Worm (Caenorhabditis elegans) whole organism, mixed stage, embryonic: Measurements from ENCODE around the gene znf-622.

ENCODE experiments used
- M03D4.4 ChIP-seq: sonication (generic microtip); optimal IDR thresholded peaks from 2 replicates; lab custom pipeline; 2017; ENCODE audit warnings: mild to moderate bottlenecking, missing genetic modification characterization, missing compliant biosample characterization
- bed-3 ChIP-seq: fragments of 200-800 bp; sonication (Bioruptor generic); optimal IDR thresholded peaks from 3 replicates; lab custom pipeline; 2018; ENCODE audit warnings: mild to moderate bottlenecking, missing genetic modification characterization, moderate library complexity, missing compliant biosample characterization
- blmp-1 ChIP-seq: fragments of 150-350 bp; optimal IDR thresholded peaks from 2 replicates; lab custom pipeline; 2014; ENCODE audit warnings: missing biosample characterization, missing genetic modification characterization
- ceh-39 ChIP-seq: fragments of 150-350 bp; optimal IDR thresholded peaks from 2 replicates; lab custom pipeline; 2014; ENCODE audit warnings: missing biosample characterization, missing genetic modification characterization
- ceh-43 ChIP-seq: fragments of 200-800 bp; sonication (Bioruptor generic); optimal IDR thresholded peaks from 2 replicates; lab custom pipeline; 2018; ENCODE audit warnings: mild to moderate bottlenecking, missing genetic modification characterization, moderate library complexity, missing compliant biosample characterization
- ces-1 ChIP-seq: fragments of 150-350 bp; optimal IDR thresholded peaks from 2 replicates; lab custom pipeline; 2014; ENCODE audit warnings: missing biosample characterization, missing genetic modification reagents, missing genetic modification characterization
- cnd-1 ChIP-seq: fragments of 200-800 bp; sonication (Bioruptor generic); optimal IDR thresholded peaks from 2 replicates; lab custom pipeline; 2018; ENCODE audit warnings: mild to moderate bottlenecking, missing genetic modification characterization, missing compliant biosample characterization
- drap-1 ChIP-seq: fragments of 200-800 bp; sonication (Bioruptor generic); optimal IDR thresholded peaks from 3 replicates; lab custom pipeline; 2018; ENCODE audit warnings: mild to moderate bottlenecking, missing genetic modification characterization, missing compliant biosample characterization
- elt-1 ChIP-seq: sonication (generic microtip); optimal IDR thresholded peaks from 2 replicates; lab custom pipeline; 2017; ENCODE audit warnings: missing genetic modification characterization, mild to moderate bottlenecking, missing compliant biosample characterization, antibody characterized with exemption, moderate library complexity, borderline replicate concordance; ENCODE audit not compliant: insufficient read depth
- elt-3 ChIP-seq: fragments of 150-350 bp; optimal IDR thresholded peaks from 2 replicates; lab custom pipeline; 2014; ENCODE audit warnings: missing biosample characterization, missing genetic modification characterization
- flh-1 ChIP-seq: fragments of 200-800 bp; sonication (Bioruptor generic); optimal IDR thresholded peaks from 2 replicates; lab custom pipeline; 2018; ENCODE audit warnings: mild to moderate bottlenecking, missing genetic modification characterization, moderate library complexity, missing compliant biosample characterization
- hlh-1 ChIP-seq: fragments of 150-350 bp; optimal IDR thresholded peaks from 2 replicates; lab custom pipeline; 2014; ENCODE audit warnings: missing biosample characterization, missing genetic modification reagents, missing genetic modification characterization
- lin-13 ChIP-seq: fragments of 150-350 bp; optimal IDR thresholded peaks from 2 replicates; lab custom pipeline; 2014; ENCODE audit warnings: missing biosample characterization, missing genetic modification characterization
- lin-32 ChIP-seq: fragments of 200-800 bp; sonication (Bioruptor generic); optimal IDR thresholded peaks from 2 replicates; lab custom pipeline; 2018; ENCODE audit warnings: mild to moderate bottlenecking, missing genetic modification characterization, missing compliant biosample characterization
- lsy-2 ChIP-seq: fragments of 150-350 bp; optimal IDR thresholded peaks from 2 replicates; lab custom pipeline; 2014; ENCODE audit warnings: missing biosample characterization, missing genetic modification characterization
- mab-5 ChIP-seq: fragments of 150-350 bp; optimal IDR thresholded peaks from 2 replicates; lab custom pipeline; 2014; ENCODE audit warnings: missing biosample characterization, missing genetic modification characterization
- mep-1 ChIP-seq: fragments of 150-350 bp; optimal IDR thresholded peaks from 2 replicates; lab custom pipeline; 2017; ENCODE audit warnings: missing biosample characterization, missing genetic modification reagents, missing genetic modification characterization, inconsistent platforms
- nhr-12 ChIP-seq: fragments of 150-350 bp; optimal IDR thresholded peaks from 2 replicates; lab custom pipeline; 2014; ENCODE audit warnings: missing biosample characterization, missing genetic modification characterization
- nhr-2 ChIP-seq: fragments of 150-350 bp; optimal IDR thresholded peaks from 2 replicates; lab custom pipeline; 2014; ENCODE audit warnings: missing biosample characterization, missing genetic modification characterization
- nhr-237 ChIP-seq: fragments of 150-350 bp; optimal IDR thresholded peaks from 2 replicates; lab custom pipeline; 2014; ENCODE audit warnings: missing biosample characterization, missing genetic modification characterization
- nhr-28 ChIP-seq: fragments of 150-350 bp; optimal IDR thresholded peaks from 2 replicates; lab custom pipeline; 2014; ENCODE audit warnings: missing biosample characterization, missing genetic modification characterization
- nhr-76 ChIP-seq: sonication (generic microtip); optimal IDR thresholded peaks from 2 replicates; lab custom pipeline; 2017; ENCODE audit warnings: missing biosample characterization, missing genetic modification characterization
- pha-4 ChIP-seq: fragments of 150-350 bp; optimal IDR thresholded peaks from 2 replicates; lab custom pipeline; 2018; ENCODE audit warnings: missing biosample characterization, missing genetic modification reagents, missing genetic modification characterization
- sem-2 ChIP-seq: fragments of 200-800 bp; sonication (Bioruptor generic); optimal IDR thresholded peaks from 2 replicates; lab custom pipeline; 2018; ENCODE audit warnings: mild to moderate bottlenecking, missing genetic modification characterization, missing compliant biosample characterization
- snpc-4 ChIP-seq: fragments of 150-350 bp; optimal IDR thresholded peaks from 2 replicates; lab custom pipeline; 2014; ENCODE audit warnings: missing biosample characterization, missing genetic modification characterization
- sptf-1 ChIP-seq: sonication (generic microtip); optimal IDR thresholded peaks from 2 replicates; lab custom pipeline; 2017; ENCODE audit warnings: mild to moderate bottlenecking, missing genetic modification characterization, moderate library complexity, missing compliant biosample characterization
- unc-120 ChIP-seq: sonication (generic microtip); optimal IDR thresholded peaks from 2 replicates; lab custom pipeline; 2017; ENCODE audit warnings: missing genetic modification characterization, missing compliant biosample characterization; ENCODE audit not compliant: poor library complexity, severe bottlenecking
- unc-39 ChIP-seq: fragments of 150-350 bp; optimal IDR thresholded peaks from 2 replicates; lab custom pipeline; 2014; ENCODE audit warnings: missing biosample characterization, missing genetic modification characterization
- unc-62 ChIP-seq: fragments of 150-350 bp; optimal IDR thresholded peaks from 2 replicates; lab custom pipeline; 2014; ENCODE audit warnings: missing biosample characterization, missing genetic modification reagents, missing genetic modification characterization
- zip-8 ChIP-seq: fragments of 150-350 bp; optimal IDR thresholded peaks from 2 replicates; lab custom pipeline; 2014; ENCODE audit warnings: missing biosample characterization, missing genetic modification characterization
- ztf-11 ChIP-seq: fragments of 150-350 bp; optimal IDR thresholded peaks from 2 replicates; lab custom pipeline; 2014; ENCODE audit warnings: missing biosample characterization, missing genetic modification characterization

Gene znf-622

ce11 chrIII:6395706-6396232 is 14.3 kb downstream of the znf-622 start, which contains the start of gene oatr-1:
oatr-1 (minus strand) TSS chrIII:6396182.
- TF ChIP-seq nhr-12, result no peak
- no peak for TF ChIP-seq elt-3
- TF ChIP-seq sem-2, result no peak
- TF ChIP-seq mep-1 (tag; lab: Kevin White, UChicago), result no peak
- TF ChIP-seq lin-32 (GFP tag; lab: Kevin White, UChicago), result no peak
- TF ChIP-seq blmp-1 (tag; lab: Kevin White, UChicago), result no peak
- no peak for TF ChIP-seq ceh-39 (tag; lab: Kevin White, UChicago)
- no peak for TF ChIP-seq nhr-76
- no peak for TF ChIP-seq ztf-11 (tag; lab: Kevin White, UChicago)
- TF ChIP-seq nhr-237 (tag; lab: Kevin White, UChicago), result no peak
- TF ChIP-seq zip-8 (tag; lab: Kevin White, UChicago), result no peak
- TF ChIP-seq mab-5, result no peak
- no peak for TF ChIP-seq drap-1
- TF ChIP-seq, all 35 proteins: peak for 0

DNA sequence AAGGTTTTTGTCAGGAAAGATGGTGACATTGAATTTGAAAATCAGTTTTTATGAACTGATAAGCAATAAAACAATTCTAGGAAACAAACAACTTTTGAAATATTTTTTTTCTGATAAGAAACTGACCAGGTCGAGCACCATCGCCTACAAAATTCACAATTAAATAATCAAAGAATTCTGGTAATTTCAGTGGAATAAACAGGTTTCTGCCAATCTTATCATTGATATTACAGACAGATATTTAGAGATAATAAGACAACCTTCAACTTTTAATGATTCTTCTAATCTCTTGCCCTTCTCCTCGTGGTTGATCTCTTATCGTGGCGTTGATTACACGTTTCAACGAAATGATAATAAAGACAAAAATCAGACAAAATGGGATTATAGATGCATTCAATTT is 14.9 kb downstream of the znf-622 start:
- no peak for TF ChIP-seq snpc-4 (tag; lab: Kevin White, UChicago)
- TF ChIP-seq elt-1, result peak; percentile 7

DNA sequence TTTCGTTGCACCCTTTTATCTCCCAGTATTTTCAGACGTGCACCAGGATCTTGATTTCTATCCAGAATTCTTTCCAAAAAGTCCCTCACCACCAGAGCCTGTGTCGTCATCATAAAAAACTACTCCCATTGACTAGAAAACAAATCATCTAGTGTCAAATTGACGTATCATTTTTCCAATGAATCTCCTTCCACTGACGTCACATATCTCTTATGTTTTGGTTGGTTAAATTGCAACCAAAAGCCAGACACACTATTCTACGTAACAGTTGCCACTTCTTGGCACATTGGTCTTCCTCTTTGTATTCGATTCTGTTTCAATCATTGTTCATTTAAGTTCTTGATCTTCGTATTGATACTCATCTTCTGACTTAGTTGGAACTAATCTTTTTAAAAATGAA is 16.7 kb downstream of the znf-622 start:
- TF ChIP-seq bed-3, result no peak
- peak; percentile 24 for TF ChIP-seq unc-62 (GFP tag; lab: Kevin White, UChicago)
- no peak for TF ChIP-seq mep-1 (tag; lab: Kevin White, UChicago)
- TF ChIP-seq ceh-39 (tag; lab: Kevin White, UChicago), result no peak
- peak; percentile 59 for TF ChIP-seq hlh-1
- TF ChIP-seq unc-39 (tag; lab: Kevin White, UChicago), result no peak

ce11 chrIII:6399424-6399823 is 18.0 kb downstream of the znf-622 start:
- TF ChIP-seq mab-5 (no peak), lsy-2 (no peak), ces-1 (GFP tag; lab: Kevin White, UChicago) (peak; percentile 57)

DNA sequence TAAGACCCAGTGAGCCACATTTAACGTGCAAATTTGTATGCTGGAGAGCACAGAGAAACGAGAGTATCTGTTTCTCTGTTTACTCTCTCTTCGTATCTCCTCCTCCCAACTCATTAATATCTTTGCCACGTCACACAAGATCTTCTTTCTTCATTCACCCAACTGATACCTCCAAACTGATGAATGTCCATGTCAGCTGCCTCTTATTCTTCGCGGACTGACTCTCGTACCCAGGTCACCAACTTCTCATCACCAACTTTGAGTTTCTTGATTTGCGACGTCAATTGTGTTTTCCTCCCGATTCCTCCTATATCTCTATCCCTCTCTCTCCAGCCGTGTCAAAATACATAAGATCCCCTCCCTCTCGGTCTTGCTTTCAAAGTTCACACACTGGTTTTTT is 20.9 kb downstream of the znf-622 start:
- peak; percentile 69 for TF ChIP-seq unc-120 (tag; lab: Kevin White, UChicago)
- peak; percentile 89 for TF ChIP-seq unc-62 (GFP tag; lab: Kevin White, UChicago)
- no peak for TF ChIP-seq snpc-4 (tag; lab: Kevin White, UChicago)
- no peak for TF ChIP-seq elt-3
- TF ChIP-seq unc-39 (tag; lab: Kevin White, UChicago), result no peak
- no peak for TF ChIP-seq cnd-1 (tag; lab: Kevin White, UChicago)
- no peak for TF ChIP-seq ceh-43 (GFP tag; lab: Kevin White, UChicago)
- peak; percentile 99 for TF ChIP-seq hlh-1
- TF ChIP-seq nhr-2 (tag; lab: Kevin White, UChicago), result no peak
- TF ChIP-seq ces-1 (GFP tag; lab: Kevin White, UChicago), result no peak
- TF ChIP-seq mep-1 (tag; lab: Kevin White, UChicago), result no peak
- TF ChIP-seq nhr-28 (tag; lab: Kevin White, UChicago), result no peak
- TF ChIP-seq mab-5, result peak; percentile 48

ce11 chrIII:6402810-6403209 is 21.4 kb downstream of the znf-622 start:
- no peak for TF ChIP-seq sem-2

DNA sequence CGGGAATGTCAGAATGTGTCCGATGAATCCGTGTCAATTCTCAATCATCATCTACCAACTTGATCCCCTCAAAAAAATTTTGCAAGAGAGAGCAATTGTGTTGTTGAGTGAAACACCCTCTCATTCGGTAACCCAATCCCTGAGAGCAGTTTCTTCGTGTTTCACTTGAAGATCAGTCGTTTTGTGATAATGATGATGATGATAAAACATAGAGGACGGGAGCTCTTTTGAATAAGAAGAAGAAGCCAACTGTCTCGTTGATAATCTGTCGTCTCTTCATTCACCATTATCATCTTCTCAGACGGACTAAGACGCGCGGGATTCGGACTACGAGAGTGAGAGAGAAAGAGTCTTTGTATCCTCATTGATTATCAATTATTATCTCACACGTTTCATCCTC is 23.7 kb downstream of the znf-622 start:
- TF ChIP-seq nhr-28 (tag; lab: Kevin White, UChicago) (no peak), unc-62 (GFP tag; lab: Kevin White, UChicago) (peak; percentile 88), flh-1 (GFP tag; lab: Kevin White, UChicago) (no peak), zip-8 (tag; lab: Kevin White, UChicago) (no peak), mab-5 (peak; percentile 30), drap-1 (no peak), lin-32 (GFP tag; lab: Kevin White, UChicago) (no peak), cnd-1 (tag; lab: Kevin White, UChicago) (no peak), pha-4 (no peak), ztf-11 (tag; lab: Kevin White, UChicago) (no peak), unc-39 (tag; lab: Kevin White, UChicago) (no peak), nhr-237 (tag; lab: Kevin White, UChicago) (no peak), hlh-1 (peak; percentile 94), M03D4.4 (no peak), ces-1 (GFP tag; lab: Kevin White, UChicago) (no peak), lin-13 (no peak), sptf-1 (no peak), unc-120 (tag; lab: Kevin White, UChicago) (peak; percentile 66)
